Fruit fly (Drosophila melanogaster) whole organism: ENCODE results near the gene Trax.

Experiments used
- CG8478 ChIP-seq: fragments of >200 bp; optimal IDR thresholded peaks from 2 replicates; lab custom pipeline; 2018; ENCODE audit warnings: inconsistent platforms
- EcR ChIP-seq, 2 experiments: fragments of >200 bp; optimal IDR thresholded peaks; 2 replicates each; lab custom pipeline; 2017; ENCODE audit warnings: missing biosample characterization in 2 of 2, missing genetic modification characterization in 2 of 2, missing genetic modification reagents in 2 of 2
- pan ChIP-seq: fragments of >200 bp; optimal IDR thresholded peaks from 2 replicates; lab custom pipeline; 2017
- psq ChIP-seq: fragments of >200 bp; optimal IDR thresholded peaks from 2 replicates; lab custom pipeline; 2017
- usp ChIP-seq: fragments of >200 bp; optimal IDR thresholded peaks from 2 replicates; lab custom pipeline; 2017; ENCODE audit warnings: missing biosample characterization, missing genetic modification characterization, mixed read lengths

- no peak for TF ChIP-seq CG8478 (lab: Kevin White, UChicago)
- TF ChIP-seq pan (lab: Kevin White, UChicago), result no peak
- no peak for TF ChIP-seq psq (lab: Kevin White, UChicago)
- no peak for TF ChIP-seq EcR (GFP tag; optimal IDR thresholded peaks at IDR 0.05; lab: Kevin White, UChicago)
- TF ChIP-seq usp, result no peak
These were observed 15.5 kb upstream of the Trax start, which contains the start of the genes Surf4 and CG31301 for dm6 chr3R:15346018-15346383.
